Worm (Caenorhabditis elegans): ENCODE data around the gene ZK938.12.
"Not testable (repeated sequence)": the region's sequence is repeated elsewhere in the genome, so short reads cannot be mapped to it uniquely, and the experiment has no call there.

The ZK938.12 gene

DNA sequence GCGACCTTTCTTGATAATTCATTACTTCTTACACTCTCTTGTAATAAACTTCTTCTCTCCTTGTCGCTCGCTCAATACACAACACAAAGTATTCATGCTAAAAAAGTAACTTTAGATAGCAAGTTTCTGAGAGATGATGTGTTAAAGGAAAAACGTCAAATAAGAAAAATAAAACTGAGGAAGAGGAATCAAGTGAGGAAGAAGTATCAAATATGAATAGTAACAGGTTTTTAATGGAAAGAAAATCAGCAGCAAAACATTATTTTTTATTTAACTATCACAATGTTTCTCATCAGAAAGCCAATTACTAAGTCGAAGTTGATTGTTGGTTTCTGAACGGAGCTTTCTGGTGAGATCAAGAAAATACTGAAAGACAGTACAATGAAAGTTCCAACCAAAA is 35.2 kb downstream of the ZK938.12 start, which contains the start of gene chil-1:
Gene chil-1, minus strand, starts transcription at position 101 of the 400 bp plus-strand sequence.
- TF ChIP-seq lin-15B, fkh-2, ztf-11 (tag; optimal IDR thresholded peaks at IDR 0.05): not testable (repeated sequence)

DNA sequence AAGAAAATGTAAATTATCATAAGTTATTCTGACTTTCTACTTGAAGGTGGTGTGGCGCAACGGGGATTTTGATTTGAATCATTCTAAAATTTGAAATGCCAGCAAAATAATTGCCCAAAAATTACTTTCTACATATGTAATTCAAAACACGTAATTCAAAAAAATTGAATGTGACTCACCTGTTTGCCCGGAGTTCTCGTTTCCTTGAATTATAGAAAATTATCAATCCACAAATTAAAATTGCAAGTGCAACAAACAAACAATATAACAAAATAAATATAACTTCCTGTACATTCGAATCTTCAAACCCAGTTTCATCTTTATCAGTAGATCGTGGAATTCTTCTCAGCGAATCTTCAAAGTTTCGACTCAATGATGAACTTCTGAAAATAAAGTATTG is 37.1 kb downstream of the ZK938.12 start:
- TF ChIP-seq nhr-43 (tag; optimal IDR thresholded peaks at IDR 0.05; ENCODE audit: poor library complexity, severe bottlenecking) (no peak), ztf-4 (tag; optimal IDR thresholded peaks at IDR 0.05) (no peak), ztf-11 (tag; optimal IDR thresholded peaks at IDR 0.05) (no peak), pqm-1 (tag; optimal IDR thresholded peaks at IDR 0.05) (no peak), nhr-11 (tag; optimal IDR thresholded peaks at IDR 0.05) (no peak), nhr-76 (tag; optimal IDR thresholded peaks at IDR 0.05) (no peak), lsy-12 (tag; optimal IDR thresholded peaks at IDR 0.05) (no peak), lin-39 (tag; optimal IDR thresholded peaks at IDR 0.05) (no peak), skn-1 (tag; optimal IDR thresholded peaks at IDR 0.05) (no peak), daf-12 (tag; optimal IDR thresholded peaks at IDR 0.05) (no peak), nhr-12 (tag; optimal IDR thresholded peaks at IDR 0.05) (no peak), nhr-67 (tag; optimal IDR thresholded peaks at IDR 0.05) (no peak)

DNA sequence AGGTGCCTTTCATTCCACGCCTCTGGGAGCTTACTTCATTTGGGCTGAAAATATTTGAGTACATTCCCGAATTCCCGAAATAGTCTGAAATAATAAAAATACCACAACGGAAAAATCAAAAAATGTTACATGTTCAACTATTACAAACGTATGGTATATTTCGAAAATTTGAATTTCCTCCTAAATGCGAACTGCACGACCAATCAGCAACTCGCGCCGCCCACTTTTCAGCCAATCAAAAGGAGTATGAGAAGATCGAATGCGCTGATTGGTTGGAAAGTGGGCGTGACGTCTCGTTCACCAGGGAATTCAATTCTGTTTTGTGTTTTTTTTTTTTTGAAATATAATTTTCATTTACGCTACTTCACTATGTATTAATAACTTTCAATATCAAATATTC is 37.6 kb downstream of the ZK938.12 start, which contains the start of gene old-1:
Gene old-1, minus strand, starts transcription at position 50 of the 400 bp plus-strand sequence.
- TF ChIP-seq nfya-1 (tag; optimal IDR thresholded peaks at IDR 0.05; ENCODE audit: insufficient read depth), result peak; percentile 51
- no peak for TF ChIP-seq egl-27 (tag; optimal IDR thresholded peaks at IDR 0.05)

DNA sequence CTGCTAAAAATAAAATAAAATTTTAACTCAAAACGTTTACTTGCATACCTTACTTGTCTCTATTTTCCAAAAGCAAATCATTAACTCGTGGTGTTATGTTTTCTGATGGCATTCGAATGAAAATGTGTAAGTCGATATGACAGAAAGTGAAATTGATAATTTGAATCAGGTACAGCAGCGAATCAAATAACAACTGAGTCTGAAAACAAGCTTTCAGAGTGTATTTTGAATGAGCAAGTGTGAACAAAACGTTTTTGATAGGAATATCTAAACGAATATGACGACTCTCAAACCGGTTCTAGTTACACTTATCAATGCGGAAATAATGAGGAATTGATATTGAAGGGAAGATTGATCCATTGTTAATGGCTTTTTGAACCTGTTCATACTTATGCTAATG is 39.9 kb downstream of the ZK938.12 start, which contains the start of gene chil-7:
Gene chil-7, minus strand, starts transcription at position 112 of the 400 bp plus-strand sequence.
- TF ChIP-seq nhr-25 (tag; optimal IDR thresholded peaks at IDR 0.05), result no peak
- no peak for TF ChIP-seq ceh-9 (tag; optimal IDR thresholded peaks at IDR 0.05)
- TF ChIP-seq nhr-77 (tag; optimal IDR thresholded peaks at IDR 0.05), result no peak
- no peak for TF ChIP-seq tbx-2 (tag; optimal IDR thresholded peaks at IDR 0.05)
- no peak for TF ChIP-seq nhr-23 (tag; optimal IDR thresholded peaks at IDR 0.05)
- TF ChIP-seq ZK546.5 (tag; optimal IDR thresholded peaks at IDR 0.05), result no peak
- TF ChIP-seq unc-39 (tag; optimal IDR thresholded peaks at IDR 0.05), result no peak
- TF ChIP-seq pha-4 (tag; optimal IDR thresholded peaks at IDR 0.05), result no peak
- TF ChIP-seq aly-2 (tag; optimal IDR thresholded peaks at IDR 0.05), result no peak

DNA sequence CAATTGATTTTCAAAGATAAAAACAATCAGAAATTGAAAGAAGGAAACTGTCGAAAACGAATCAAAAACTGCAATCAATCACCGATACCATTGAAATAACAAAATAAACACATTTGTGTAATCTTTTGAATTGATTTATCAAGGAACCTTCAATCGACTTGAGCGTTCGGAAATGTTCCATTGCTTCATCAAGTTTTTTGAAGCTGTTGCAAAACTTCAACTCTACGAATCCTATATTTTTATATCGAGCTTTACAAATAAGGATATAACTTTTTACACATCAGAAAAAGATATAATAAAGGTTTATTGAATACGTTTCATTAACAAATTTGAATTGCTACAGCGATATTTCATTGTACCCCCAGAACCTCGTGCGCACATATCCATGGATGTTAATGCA is 41.8 kb downstream of the ZK938.12 start, which contains the start of gene chil-8:
Gene chil-8, minus strand, starts transcription at position 101 of the 400 bp plus-strand sequence.
- TF ChIP-seq unc-39 (tag; optimal IDR thresholded peaks at IDR 0.05) (no peak), nhr-76 (tag; optimal IDR thresholded peaks at IDR 0.05) (no peak), nhr-28 (tag; optimal IDR thresholded peaks at IDR 0.05) (no peak), eor-1 (tag; optimal IDR thresholded peaks at IDR 0.05) (no peak)

DNA sequence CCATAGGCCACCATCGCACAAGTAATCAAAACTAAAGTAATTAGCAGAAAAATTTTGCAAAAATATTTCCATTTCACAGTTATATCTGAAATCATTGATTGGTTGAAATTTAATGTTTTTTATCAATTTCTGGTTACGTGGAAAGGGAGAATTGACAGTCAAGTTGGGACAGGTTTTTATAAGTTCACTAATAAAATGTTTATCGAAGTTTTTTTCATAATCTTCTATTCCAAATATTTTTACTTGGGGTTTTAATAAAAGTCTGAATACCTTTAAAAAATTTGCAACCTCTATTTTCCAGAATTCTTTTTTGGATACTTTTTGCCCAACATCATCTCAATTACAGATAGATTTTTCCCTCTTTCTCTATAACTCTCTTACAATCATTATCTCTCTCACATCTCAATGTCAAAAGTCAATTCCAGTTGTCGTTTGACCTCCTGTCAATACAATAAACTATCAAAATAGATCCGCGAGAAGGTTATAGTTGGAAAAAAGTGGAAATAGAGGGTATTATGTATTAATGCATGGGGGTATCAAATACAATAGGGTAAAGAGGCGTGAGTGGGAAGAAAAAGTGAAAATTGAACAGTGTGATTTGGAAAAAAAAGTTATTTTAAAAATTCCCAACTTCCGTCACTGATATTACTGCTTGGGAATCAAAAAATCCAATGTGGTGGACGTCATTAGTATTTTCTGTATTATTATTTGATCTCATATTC is 43.5 kb downstream of the ZK938.12 start, which contains the start of the genes chil-2 and ctsa-3.2:
Gene chil-2, minus strand, starts transcription at position 101 of the 722 bp plus-strand sequence.
Gene ctsa-3.2, plus strand, starts transcription at position 672 of the 722 bp plus-strand sequence.
- TF ChIP-seq ceh-16 (tag; optimal IDR thresholded peaks at IDR 0.05) (no peak), unc-62 (GFP tag; optimal IDR thresholded peaks at IDR 0.05) (no peak), ZK546.5 (tag; optimal IDR thresholded peaks at IDR 0.05) (no peak), jun-1 (tag; optimal IDR thresholded peaks at IDR 0.05) (no peak), ama-1 (optimal IDR thresholded peaks at IDR 0.05) (no peak), nhr-76 (tag; optimal IDR thresholded peaks at IDR 0.05) (no peak)

Data from whole organism, L3 larva.